Worm (Caenorhabditis elegans) whole organism, mixed stage, embryonic: ENCODE data around the gene apc-17.

Experiments
- M03D4.4 ChIP-seq: sonication (generic microtip); optimal IDR thresholded peaks from 2 replicates; lab custom pipeline; 2017; ENCODE audit warnings: mild to moderate bottlenecking, missing genetic modification characterization, missing compliant biosample characterization
- bed-3 ChIP-seq: fragments of 200-800 bp; sonication (Bioruptor generic); optimal IDR thresholded peaks from 3 replicates; lab custom pipeline; 2018; ENCODE audit warnings: mild to moderate bottlenecking, missing genetic modification characterization, moderate library complexity, missing compliant biosample characterization
- blmp-1 ChIP-seq: fragments of 150-350 bp; optimal IDR thresholded peaks from 2 replicates; lab custom pipeline; 2014; ENCODE audit warnings: missing biosample characterization, missing genetic modification characterization
- ceh-39 ChIP-seq: fragments of 150-350 bp; optimal IDR thresholded peaks from 2 replicates; lab custom pipeline; 2014; ENCODE audit warnings: missing biosample characterization, missing genetic modification characterization
- ceh-43 ChIP-seq: fragments of 200-800 bp; sonication (Bioruptor generic); optimal IDR thresholded peaks from 2 replicates; lab custom pipeline; 2018; ENCODE audit warnings: mild to moderate bottlenecking, missing genetic modification characterization, moderate library complexity, missing compliant biosample characterization
- ceh-83 ChIP-seq: fragments of 200-800 bp; sonication (Bioruptor generic); optimal IDR thresholded peaks from 2 replicates; lab custom pipeline; 2018; ENCODE audit warnings: mild to moderate bottlenecking, missing genetic modification characterization, missing compliant biosample characterization
- ces-1 ChIP-seq: fragments of 150-350 bp; optimal IDR thresholded peaks from 2 replicates; lab custom pipeline; 2014; ENCODE audit warnings: missing biosample characterization, missing genetic modification reagents, missing genetic modification characterization
- cnd-1 ChIP-seq: fragments of 200-800 bp; sonication (Bioruptor generic); optimal IDR thresholded peaks from 2 replicates; lab custom pipeline; 2018; ENCODE audit warnings: mild to moderate bottlenecking, missing genetic modification characterization, missing compliant biosample characterization
- drap-1 ChIP-seq: fragments of 200-800 bp; sonication (Bioruptor generic); optimal IDR thresholded peaks from 3 replicates; lab custom pipeline; 2018; ENCODE audit warnings: mild to moderate bottlenecking, missing genetic modification characterization, missing compliant biosample characterization
- elt-3 ChIP-seq: fragments of 150-350 bp; optimal IDR thresholded peaks from 2 replicates; lab custom pipeline; 2014; ENCODE audit warnings: missing biosample characterization, missing genetic modification characterization
- flh-1 ChIP-seq: fragments of 200-800 bp; sonication (Bioruptor generic); optimal IDR thresholded peaks from 2 replicates; lab custom pipeline; 2018; ENCODE audit warnings: mild to moderate bottlenecking, missing genetic modification characterization, moderate library complexity, missing compliant biosample characterization
- ham-2 ChIP-seq: fragments of 200-800 bp; sonication (Bioruptor generic); optimal IDR thresholded peaks from 2 replicates; lab custom pipeline; 2018; ENCODE audit warnings: mild to moderate bottlenecking, missing genetic modification characterization, missing compliant biosample characterization
- hlh-1 ChIP-seq: fragments of 150-350 bp; optimal IDR thresholded peaks from 2 replicates; lab custom pipeline; 2014; ENCODE audit warnings: missing biosample characterization, missing genetic modification reagents, missing genetic modification characterization
- lin-13 ChIP-seq: fragments of 150-350 bp; optimal IDR thresholded peaks from 2 replicates; lab custom pipeline; 2014; ENCODE audit warnings: missing biosample characterization, missing genetic modification characterization
- lin-32 ChIP-seq: fragments of 200-800 bp; sonication (Bioruptor generic); optimal IDR thresholded peaks from 2 replicates; lab custom pipeline; 2018; ENCODE audit warnings: mild to moderate bottlenecking, missing genetic modification characterization, missing compliant biosample characterization
- lsy-2 ChIP-seq: fragments of 150-350 bp; optimal IDR thresholded peaks from 2 replicates; lab custom pipeline; 2014; ENCODE audit warnings: missing biosample characterization, missing genetic modification characterization
- mab-5 ChIP-seq: fragments of 150-350 bp; optimal IDR thresholded peaks from 2 replicates; lab custom pipeline; 2014; ENCODE audit warnings: missing biosample characterization, missing genetic modification characterization
- mep-1 ChIP-seq: fragments of 150-350 bp; optimal IDR thresholded peaks from 2 replicates; lab custom pipeline; 2017; ENCODE audit warnings: missing biosample characterization, missing genetic modification reagents, missing genetic modification characterization, inconsistent platforms
- mls-2 ChIP-seq: sonication (generic microtip); optimal IDR thresholded peaks from 2 replicates; lab custom pipeline; 2016; ENCODE audit warnings: mild to moderate bottlenecking, missing genetic modification characterization, moderate library complexity, missing compliant biosample characterization
- nhr-12 ChIP-seq: fragments of 150-350 bp; optimal IDR thresholded peaks from 2 replicates; lab custom pipeline; 2014; ENCODE audit warnings: missing biosample characterization, missing genetic modification characterization
- nhr-2 ChIP-seq: fragments of 150-350 bp; optimal IDR thresholded peaks from 2 replicates; lab custom pipeline; 2014; ENCODE audit warnings: missing biosample characterization, missing genetic modification characterization
- nhr-76 ChIP-seq: sonication (generic microtip); optimal IDR thresholded peaks from 2 replicates; lab custom pipeline; 2017; ENCODE audit warnings: missing biosample characterization, missing genetic modification characterization
- pha-4 ChIP-seq: fragments of 150-350 bp; optimal IDR thresholded peaks from 2 replicates; lab custom pipeline; 2018; ENCODE audit warnings: missing biosample characterization, missing genetic modification reagents, missing genetic modification characterization
- sem-2 ChIP-seq: fragments of 200-800 bp; sonication (Bioruptor generic); optimal IDR thresholded peaks from 2 replicates; lab custom pipeline; 2018; ENCODE audit warnings: mild to moderate bottlenecking, missing genetic modification characterization, missing compliant biosample characterization
- snpc-4 ChIP-seq: fragments of 150-350 bp; optimal IDR thresholded peaks from 2 replicates; lab custom pipeline; 2014; ENCODE audit warnings: missing biosample characterization, missing genetic modification characterization
- sptf-1 ChIP-seq: sonication (generic microtip); optimal IDR thresholded peaks from 2 replicates; lab custom pipeline; 2017; ENCODE audit warnings: mild to moderate bottlenecking, missing genetic modification characterization, moderate library complexity, missing compliant biosample characterization
- tbx-8 ChIP-seq: fragments of 200-800 bp; sonication (Bioruptor generic); optimal IDR thresholded peaks from 2 replicates; lab custom pipeline; 2018; ENCODE audit warnings: mild to moderate bottlenecking, missing genetic modification characterization, moderate library complexity, missing compliant biosample characterization
- unc-120 ChIP-seq: sonication (generic microtip); optimal IDR thresholded peaks from 2 replicates; lab custom pipeline; 2017; ENCODE audit warnings: missing genetic modification characterization, missing compliant biosample characterization; ENCODE audit not compliant: poor library complexity, severe bottlenecking
- unc-39 ChIP-seq: fragments of 150-350 bp; optimal IDR thresholded peaks from 2 replicates; lab custom pipeline; 2014; ENCODE audit warnings: missing biosample characterization, missing genetic modification characterization
- unc-62 ChIP-seq: fragments of 150-350 bp; optimal IDR thresholded peaks from 2 replicates; lab custom pipeline; 2014; ENCODE audit warnings: missing biosample characterization, missing genetic modification reagents, missing genetic modification characterization
- zip-8 ChIP-seq: fragments of 150-350 bp; optimal IDR thresholded peaks from 2 replicates; lab custom pipeline; 2014; ENCODE audit warnings: missing biosample characterization, missing genetic modification characterization

Gene apc-17

DNA sequence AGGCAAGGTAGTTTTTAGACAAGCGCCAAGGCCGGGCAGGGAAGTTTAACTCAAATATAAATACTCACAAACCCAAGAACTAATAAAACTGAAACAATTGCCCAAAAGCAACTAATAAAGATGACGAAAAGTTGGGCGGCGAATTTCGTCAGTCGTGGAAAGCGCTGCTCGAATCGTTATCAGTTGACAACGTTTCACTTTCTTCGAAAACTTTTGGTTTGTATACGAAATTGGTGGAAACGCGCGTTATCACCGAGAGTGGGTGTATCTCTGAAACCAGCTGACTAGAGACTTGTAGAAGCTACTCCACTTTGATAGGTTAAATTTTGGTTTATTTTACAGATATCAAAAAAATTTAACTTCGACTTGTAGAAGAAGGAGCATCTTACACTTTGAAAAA lies 45.2 kb downstream of the apc-17 start:
- no peak for TF ChIP-seq blmp-1 (tag; lab: Kevin White, UChicago)
- no peak for TF ChIP-seq sptf-1 (tag; lab: Kevin White, UChicago)
- no peak for TF ChIP-seq pha-4 (tag; lab: Kevin White, UChicago)
- no peak for TF ChIP-seq lin-32
- TF ChIP-seq tbx-8: no peak
- no peak for TF ChIP-seq zip-8 (tag; lab: Kevin White, UChicago)
- TF ChIP-seq nhr-76: no peak
- TF ChIP-seq nhr-2 (tag; lab: Kevin White, UChicago): no peak
- TF ChIP-seq ces-1 (GFP tag; lab: Kevin White, UChicago): no peak
- no peak for TF ChIP-seq nhr-12 (tag; lab: Kevin White, UChicago)
- TF ChIP-seq sem-2 (GFP tag; lab: Kevin White, UChicago): no peak
- TF ChIP-seq unc-62 (GFP tag; lab: Kevin White, UChicago): no peak
- no peak for TF ChIP-seq snpc-4 (tag; lab: Kevin White, UChicago)
- no peak for TF ChIP-seq ceh-83 (GFP tag; lab: Kevin White, UChicago)
- no peak for TF ChIP-seq ceh-43 (GFP tag; lab: Kevin White, UChicago)
- no peak for TF ChIP-seq unc-120
- TF ChIP-seq mls-2 (tag; lab: Kevin White, UChicago): no peak
- no peak for TF ChIP-seq bed-3
- TF ChIP-seq M03D4.4 (tag; lab: Kevin White, UChicago): no peak
- TF ChIP-seq mep-1: no peak
- TF ChIP-seq, all 35 proteins: peak for 0

ce11 chrII:11153800-11154199 lies 45.9 kb downstream of the apc-17 start:
- TF ChIP-seq ceh-39 (tag; lab: Kevin White, UChicago): no peak
- TF ChIP-seq unc-62 (GFP tag; lab: Kevin White, UChicago): no peak
- TF ChIP-seq M03D4.4 (tag; lab: Kevin White, UChicago): no peak
- TF ChIP-seq unc-39 (tag; lab: Kevin White, UChicago): no peak
- no peak for TF ChIP-seq elt-3 (tag; lab: Kevin White, UChicago)
- no peak for TF ChIP-seq nhr-12 (tag; lab: Kevin White, UChicago)
- TF ChIP-seq bed-3: no peak
- TF ChIP-seq drap-1 (GFP tag; lab: Kevin White, UChicago): no peak
- no peak for TF ChIP-seq lin-32
- no peak for TF ChIP-seq mep-1
- TF ChIP-seq ceh-43 (GFP tag; lab: Kevin White, UChicago): no peak
- no peak for TF ChIP-seq tbx-8
- no peak for TF ChIP-seq flh-1 (GFP tag; lab: Kevin White, UChicago)
- no peak for TF ChIP-seq ces-1 (GFP tag; lab: Kevin White, UChicago)
- TF ChIP-seq unc-120: no peak
- TF ChIP-seq nhr-2 (tag; lab: Kevin White, UChicago): no peak
- TF ChIP-seq lsy-2 (tag; lab: Kevin White, UChicago): no peak
- TF ChIP-seq hlh-1 (tag; lab: Kevin White, UChicago): no peak
- TF ChIP-seq sem-2 (GFP tag; lab: Kevin White, UChicago): no peak
- TF ChIP-seq, all 35 proteins: peak for 0

DNA sequence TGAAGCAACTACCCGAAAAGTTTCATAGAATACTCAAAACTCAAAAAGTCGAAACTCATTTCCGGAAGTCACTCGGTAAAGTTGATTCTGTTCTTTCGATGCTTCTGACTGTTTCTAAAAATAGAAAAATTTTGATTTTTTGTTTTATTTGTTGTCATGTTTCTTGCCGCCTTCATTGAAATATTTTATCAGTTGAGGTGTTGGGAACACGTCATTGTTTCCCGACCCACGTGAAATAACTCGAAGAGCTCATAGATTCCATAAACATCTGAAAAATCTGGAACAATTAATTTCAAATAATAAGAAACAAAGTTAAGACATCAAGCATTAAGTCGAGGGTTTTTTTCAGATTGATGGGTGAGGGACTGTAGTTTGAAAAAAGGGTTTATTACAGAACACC lies 47.0 kb downstream of the apc-17 start:
- TF ChIP-seq bed-3 (no peak), nhr-76 (no peak), M03D4.4 (tag; lab: Kevin White, UChicago) (no peak), tbx-8 (no peak), unc-62 (GFP tag; lab: Kevin White, UChicago) (no peak), elt-3 (tag; lab: Kevin White, UChicago) (no peak), nhr-2 (tag; lab: Kevin White, UChicago) (no peak), cnd-1 (tag; lab: Kevin White, UChicago) (no peak), ceh-83 (GFP tag; lab: Kevin White, UChicago) (no peak), nhr-12 (tag; lab: Kevin White, UChicago) (no peak), sptf-1 (tag; lab: Kevin White, UChicago) (no peak), mls-2 (tag; lab: Kevin White, UChicago) (no peak), lin-13 (no peak), blmp-1 (tag; lab: Kevin White, UChicago) (no peak), mab-5 (tag; lab: Kevin White, UChicago) (no peak), ham-2 (no peak)

ce11 chrII:11155400-11155799 lies 47.5 kb downstream of the apc-17 start:
- TF ChIP-seq mls-2 (tag; lab: Kevin White, UChicago) (no peak), sem-2 (GFP tag; lab: Kevin White, UChicago) (no peak), lin-13 (no peak), unc-39 (tag; lab: Kevin White, UChicago) (no peak)
- TF ChIP-seq, all 35 proteins: peak for 0

ce11 chrII:11156160-11156559 lies 48.2 kb downstream of the apc-17 start:
- TF ChIP-seq elt-3 (tag; lab: Kevin White, UChicago) (no peak), ceh-83 (GFP tag; lab: Kevin White, UChicago) (no peak), drap-1 (GFP tag; lab: Kevin White, UChicago) (no peak)
- TF ChIP-seq, all 35 proteins: peak for 0
